Worm (Caenorhabditis elegans) whole organism, young adult: ENCODE results near the gene F56H9.6.

Experiments
- B0336.3 ChIP-seq: fragments of 200-800 bp; sonication (Bioruptor generic); IDR thresholded peaks from 2 replicates; pipeline ENCODE4 v1.3.6; 2022; ENCODE audit warnings: missing genetic modification characterization, missing compliant biosample characterization
- C06A6.2 ChIP-seq: fragments of 200-800 bp; sonication (Bioruptor generic); conservative IDR thresholded peaks from 2 replicates; pipeline ENCODE4 v1.3.6; 2022; ENCODE audit warnings: missing genetic modification characterization, missing compliant biosample characterization
- D2030.7 ChIP-seq: fragments of 200-800 bp; sonication (Bioruptor generic); IDR thresholded peaks from 2 replicates; pipeline ENCODE4 v1.3.6; 2022; ENCODE audit warnings: missing genetic modification reagents, missing genetic modification characterization, missing compliant biosample characterization
- F33H1.4 ChIP-seq: fragments of 200-800 bp; sonication (Bioruptor generic); IDR thresholded peaks from 2 replicates; pipeline ENCODE4 v1.3.6; 2022; ENCODE audit warnings: missing genetic modification reagents, missing genetic modification characterization, missing compliant biosample characterization
- F39B2.1 ChIP-seq: fragments of 200-800 bp; sonication (Bioruptor generic); IDR thresholded peaks from 2 replicates; pipeline ENCODE4 v1.3.6; 2022; ENCODE audit warnings: missing genetic modification reagents, missing genetic modification characterization, missing compliant biosample characterization
- F55B11.4 ChIP-seq: sonication (generic microtip); optimal IDR thresholded peaks from 2 replicates; lab custom pipeline; 2016; ENCODE audit warnings: missing compliant biosample characterization, missing genetic modification characterization, borderline replicate concordance; ENCODE audit not compliant: insufficient read depth
- K11D2.4 ChIP-seq: fragments of 200-800 bp; sonication (Bioruptor generic); IDR thresholded peaks from 2 replicates; pipeline ENCODE4 v1.3.6; 2022; ENCODE audit warnings: missing genetic modification reagents, missing genetic modification characterization, missing compliant biosample characterization
- K12H6.12 ChIP-seq: fragments of 200-800 bp; sonication (Bioruptor generic); optimal IDR thresholded peaks from 2 replicates; lab custom pipeline; 2018; ENCODE audit warnings: mild to moderate bottlenecking, missing genetic modification characterization, missing compliant biosample characterization
- T26A5.8 ChIP-seq: sonication (generic microtip); optimal IDR thresholded peaks from 2 replicates; lab custom pipeline; 2016; ENCODE audit warnings: missing genetic modification characterization, missing compliant biosample characterization
- Y53G8AR.9 ChIP-seq: fragments of 200-800 bp; sonication (Bioruptor generic); conservative IDR thresholded peaks from 2 replicates; pipeline ENCODE4 v1.3.6; 2022; ENCODE audit warnings: missing genetic modification reagents, missing genetic modification characterization, missing compliant biosample characterization
- Y67H2A.10 ChIP-seq: fragments of 200-800 bp; sonication (Bioruptor generic); conservative IDR thresholded peaks from 2 replicates; pipeline ENCODE4 v1.3.6; 2022; ENCODE audit warnings: missing genetic modification reagents, missing genetic modification characterization, missing compliant biosample characterization
- Y79H2A.3 ChIP-seq: fragments of 200-800 bp; sonication (Bioruptor generic); conservative IDR thresholded peaks from 2 replicates; pipeline ENCODE4 v1.3.6; 2022; ENCODE audit warnings: missing genetic modification reagents, missing genetic modification characterization, missing compliant biosample characterization
- aptf-2 ChIP-seq: fragments of 200-800 bp; sonication (Bioruptor generic); conservative IDR thresholded peaks from 2 replicates; pipeline ENCODE4 v1.3.6; 2022; ENCODE audit warnings: missing genetic modification reagents, missing genetic modification characterization, missing compliant biosample characterization
- aptf-3 ChIP-seq: fragments of 200-800 bp; sonication (Bioruptor generic); IDR thresholded peaks from 2 replicates; pipeline ENCODE4 v1.3.6; 2022; ENCODE audit warnings: missing genetic modification characterization, missing compliant biosample characterization
- atf-7 ChIP-seq: sonication (generic microtip); optimal IDR thresholded peaks from 2 replicates; lab custom pipeline; 2017; ENCODE audit warnings: mild to moderate bottlenecking, missing genetic modification characterization, missing compliant biosample characterization
- attf-3 ChIP-seq: fragments of 200-800 bp; sonication (Bioruptor generic); conservative IDR thresholded peaks from 2 replicates; pipeline ENCODE4 v1.3.6; 2022; ENCODE audit warnings: missing genetic modification reagents, missing genetic modification characterization, missing compliant biosample characterization
- bed-2 ChIP-seq: fragments of 200-800 bp; sonication (Bioruptor generic); IDR thresholded peaks from 2 replicates; pipeline ENCODE4 v1.3.6; 2022; ENCODE audit warnings: missing genetic modification reagents, missing genetic modification characterization, missing compliant biosample characterization
- cebp-1 ChIP-seq, 2 experiments: fragments of 200-800 bp in 1 of 2; sonication (Bioruptor generic) in 1 of 2; sonication (generic microtip) in 1 of 2; IDR thresholded peaks in 1 of 2; optimal IDR thresholded peaks in 1 of 2; 2 replicates each; pipeline versions ENCODE4 v1.3.6 to Lab custom; 2017 to 2022; ENCODE audit warnings: missing compliant biosample characterization in 2 of 2, missing genetic modification characterization in 2 of 2, mild to moderate bottlenecking in 1 of 2, missing genetic modification reagents in 1 of 2, moderate library complexity in 1 of 2
- ceh-100 ChIP-seq: fragments of 200-800 bp; sonication (Bioruptor generic); IDR thresholded peaks from 2 replicates; pipeline ENCODE4 v1.3.6; 2022; ENCODE audit warnings: missing genetic modification reagents, missing genetic modification characterization, missing compliant biosample characterization
- ceh-40 ChIP-seq: fragments of 200-800 bp; sonication (Bioruptor generic); IDR thresholded peaks from 2 replicates; pipeline ENCODE4 v1.3.6; 2022; ENCODE audit warnings: missing genetic modification characterization, missing compliant biosample characterization
- ceh-91 ChIP-seq: fragments of 200-800 bp; sonication (Bioruptor generic); IDR thresholded peaks from 2 replicates; pipeline ENCODE4 v1.3.6; 2022; ENCODE audit warnings: missing genetic modification reagents, missing genetic modification characterization, missing compliant biosample characterization
- dpff-1 ChIP-seq: sonication (generic microtip); optimal IDR thresholded peaks from 2 replicates; lab custom pipeline; 2017; ENCODE audit warnings: mild to moderate bottlenecking, missing genetic modification characterization, missing compliant biosample characterization
- dpl-1 ChIP-seq: fragments of 150-350 bp; optimal IDR thresholded peaks from 2 replicates; lab custom pipeline; 2014; ENCODE audit warnings: missing biosample characterization, missing genetic modification reagents, missing genetic modification characterization
- efl-1 ChIP-seq: fragments of 150-350 bp; optimal IDR thresholded peaks from 2 replicates; lab custom pipeline; 2014; ENCODE audit warnings: missing biosample characterization, missing genetic modification reagents, missing genetic modification characterization
- egrh-3 ChIP-seq: fragments of 200-800 bp; sonication (Bioruptor generic); IDR thresholded peaks from 2 replicates; pipeline ENCODE4 v1.3.6; 2022; ENCODE audit warnings: missing genetic modification reagents, missing genetic modification characterization, missing compliant biosample characterization
- ekl-4 ChIP-seq: fragments of 200-800 bp; sonication (Bioruptor generic); IDR thresholded peaks from 2 replicates; pipeline ENCODE4 v1.3.6; 2022; ENCODE audit warnings: missing genetic modification reagents, missing genetic modification characterization, missing compliant biosample characterization
- him-1 ChIP-seq: sonication (generic microtip); optimal IDR thresholded peaks from 2 replicates; lab custom pipeline; 2016; ENCODE audit warnings: missing genotype, missing genetic modification reagents, missing genetic modification characterization, missing compliant biosample characterization
- hlh-26 ChIP-seq: fragments of 200-800 bp; sonication (Bioruptor generic); conservative IDR thresholded peaks from 2 replicates; pipeline ENCODE4 v1.3.6; 2022; ENCODE audit warnings: missing genetic modification reagents, missing genetic modification characterization, missing compliant biosample characterization
- hmg-20 ChIP-seq: fragments of 200-800 bp; sonication (Bioruptor generic); IDR thresholded peaks from 2 replicates; pipeline ENCODE4 v1.3.6; 2022; ENCODE audit warnings: missing genetic modification reagents, missing genetic modification characterization, missing compliant biosample characterization
- lsy-27 ChIP-seq: sonication (generic microtip); optimal IDR thresholded peaks from 2 replicates; lab custom pipeline; 2017; ENCODE audit warnings: missing genetic modification characterization, mild to moderate bottlenecking, missing compliant biosample characterization, antibody characterized with exemption, missing genotype, borderline replicate concordance; ENCODE audit not compliant: insufficient read depth
- madf-6 ChIP-seq: fragments of 200-800 bp; sonication (Bioruptor generic); IDR thresholded peaks from 2 replicates; pipeline ENCODE4 v1.3.6; 2022; ENCODE audit warnings: missing genetic modification reagents, missing genetic modification characterization, missing compliant biosample characterization
- mcd-1 ChIP-seq: fragments of 200-800 bp; sonication (Bioruptor generic); IDR thresholded peaks from 2 replicates; pipeline ENCODE4 v1.3.6; 2022; ENCODE audit warnings: missing genetic modification reagents, missing genetic modification characterization, missing compliant biosample characterization
- mel-28 ChIP-seq: sonication (generic microtip); optimal IDR thresholded peaks from 2 replicates; lab custom pipeline; 2016; ENCODE audit warnings: borderline replicate concordance, mild to moderate bottlenecking, missing genetic modification characterization, missing compliant biosample characterization
- mes-4 ChIP-seq: sonication (generic microtip); optimal IDR thresholded peaks from 2 replicates; lab custom pipeline; 2016; ENCODE audit warnings: missing genotype, missing genetic modification characterization, missing compliant biosample characterization
- nfya-1 ChIP-seq: sonication (generic microtip); optimal IDR thresholded peaks from 2 replicates; lab custom pipeline; 2017; ENCODE audit warnings: antibody characterized with exemption, missing compliant biosample characterization, missing genetic modification characterization, borderline replicate concordance; ENCODE audit not compliant: insufficient read depth
- nfya-2 ChIP-seq: fragments of 200-800 bp; sonication (Bioruptor generic); IDR thresholded peaks from 2 replicates; pipeline ENCODE4 v1.3.6; 2022; ENCODE audit warnings: missing genetic modification reagents, missing genetic modification characterization, missing compliant biosample characterization
- rpc-1 ChIP-seq, 2 experiments: fragments of 150-350 bp in 1 of 2; sonication (generic microtip) in 1 of 2; optimal IDR thresholded peaks; 2 replicates each; lab custom pipeline; 2014 to 2018; ENCODE audit warnings: missing biosample characterization in 1 of 2, missing genetic modification characterization in 1 of 2, missing genetic modification reagents in 1 of 2, missing genotype in 1 of 2
- snpc-4 ChIP-seq, 5 experiments: fragments of 150-350 bp in 1 of 5; sonication (generic microtip) in 4 of 5; optimal IDR thresholded peaks; 2 replicates each; lab custom pipeline; 2014 to 2018; ENCODE audit warnings: missing genetic modification characterization in 5 of 5, missing biosample characterization in 3 of 5, antibody characterized with exemption in 2 of 5, mild to moderate bottlenecking in 2 of 5, missing compliant biosample characterization in 2 of 5, missing genotype in 2 of 5, moderate library complexity in 2 of 5, missing genetic modification reagents in 1 of 5
- sptf-2 ChIP-seq: fragments of 200-800 bp; sonication (Bioruptor generic); optimal IDR thresholded peaks from 2 replicates; lab custom pipeline; 2018; ENCODE audit warnings: mild to moderate bottlenecking, missing genetic modification characterization, missing compliant biosample characterization
- ztf-25 ChIP-seq: fragments of 200-800 bp; sonication (Bioruptor generic); IDR thresholded peaks from 2 replicates; pipeline ENCODE4 v1.3.6; 2022; ENCODE audit warnings: missing genetic modification reagents, missing genetic modification characterization, missing compliant biosample characterization
- ztf-26 ChIP-seq: sonication (generic microtip); optimal IDR thresholded peaks from 2 replicates; lab custom pipeline; 2017; ENCODE audit warnings: missing genetic modification characterization, missing compliant biosample characterization

Gene F56H9.6

DNA sequence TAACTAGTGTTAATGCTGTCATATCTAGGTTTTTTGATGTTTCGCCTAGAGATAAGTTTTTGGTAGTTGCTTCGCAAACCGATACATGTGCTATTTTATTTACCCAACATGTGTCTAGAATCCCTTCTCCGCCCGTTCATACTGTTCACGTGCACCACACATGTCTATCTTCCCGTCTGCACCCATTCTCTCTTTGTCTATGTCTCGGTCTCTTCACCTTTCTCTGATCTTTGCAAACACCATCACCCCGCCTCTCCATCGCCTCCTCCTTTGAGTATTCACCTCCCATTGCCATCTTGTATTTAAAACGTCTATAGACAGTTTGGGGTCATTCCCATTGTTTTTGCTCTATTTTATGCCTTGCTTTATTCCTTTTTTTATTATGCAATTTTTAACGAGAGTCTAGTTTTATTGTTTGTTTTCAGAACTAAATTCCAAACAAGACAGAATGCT is 7.6 kb upstream of the F56H9.6 start, which contains the start of gene F56H9.2 (continued):
- TF ChIP-seq egrh-3 (GFP tag; lab: Robert Waterston, UW) (no peak), mcd-1 (GFP tag; lab: Robert Waterston, UW) (peak; percentile 43; the same call in 1 of the 2 replicates), him-1 (tag; lab: Kevin White, UChicago) (no peak), ztf-26 (peak; percentile 76), sptf-2 (GFP tag; lab: Kevin White, UChicago) (no peak), atf-7 (tag; lab: Kevin White, UChicago) (peak; percentile 60), C06A6.2 (GFP tag; lab: Robert Waterston, UW) (peak; percentile 67; the same call in 1 of the 2 replicates), nfya-1 (tag; lab: Kevin White, UChicago) (no peak), F33H1.4 (GFP tag; lab: Robert Waterston, UW) (no peak), aptf-3 (no peak), mel-28 (tag; lab: Kevin White, UChicago) (no peak), ceh-91 (GFP tag; lab: Robert Waterston, UW) (no peak), Y53G8AR.9 (no peak), T26A5.8 (tag; lab: Kevin White, UChicago) (no peak), efl-1 (GFP tag; lab: Kevin White, UChicago) (no peak), K11D2.4 (GFP tag; lab: Robert Waterston, UW) (peak; percentile 39; the same call in 1 of the 2 replicates), B0336.3 (GFP tag; lab: Robert Waterston, UW) (peak; percentile 61), F39B2.1 (GFP tag; lab: Robert Waterston, UW) (no peak), hlh-26 (GFP tag; lab: Robert Waterston, UW) (no peak), Y67H2A.10 (GFP tag; lab: Robert Waterston, UW) (no peak), attf-3 (GFP tag; lab: Robert Waterston, UW) (no peak), ztf-25 (GFP tag; lab: Robert Waterston, UW) (no peak), dpl-1 (GFP tag; lab: Kevin White, UChicago) (no peak), K12H6.12 (tag; lab: Kevin White, UChicago) (peak; percentile 67), ceh-100 (no peak), ekl-4 (GFP tag; lab: Robert Waterston, UW) (peak; percentile 46; the same call in 1 of the 2 replicates), snpc-4 (GFP tag; optimal IDR thresholded peaks at IDR 0.05; lab: Kevin White, UChicago) (no peak), snpc-4 (tag; optimal IDR thresholded peaks at IDR 0.05; lab: Kevin White, UChicago) (peak in 1 of 4 experiments; percentile 20), D2030.7 (GFP tag; lab: Robert Waterston, UW) (no peak), lsy-27 (no peak), cebp-1 (GFP tag; IDR thresholded peaks at IDR 0.05; lab: Robert Waterston, UW) (no peak), cebp-1 (tag; optimal IDR thresholded peaks at IDR 0.05; lab: Kevin White, UChicago) (peak; percentile 64), dpff-1 (tag; lab: Kevin White, UChicago) (no peak), hmg-20 (no peak), F55B11.4 (tag; lab: Kevin White, UChicago) (no peak), bed-2 (no peak), aptf-2 (GFP tag; lab: Robert Waterston, UW) (no peak), Y79H2A.3 (GFP tag; lab: Robert Waterston, UW) (no peak), nfya-2 (GFP tag; lab: Robert Waterston, UW) (no peak), ceh-40 (GFP tag; lab: Robert Waterston, UW) (no peak), rpc-1 (optimal IDR thresholded peaks at IDR 0.05; lab: Kevin White, UChicago) (no peak), rpc-1 (tag; optimal IDR thresholded peaks at IDR 0.05; lab: Kevin White, UChicago) (no peak), madf-6 (GFP tag; lab: Robert Waterston, UW) (no peak), mes-4 (no peak)
- TF ChIP-seq, all 124 proteins: peak for 26
